Worm (Caenorhabditis elegans): ENCODE measurements around the gene pud-4.

pud-4 gene

ce11 chrV:2326378-2326777 lies at the start of gene pud-4:
Gene pud-4 (plus strand): TSS chrV:2326678.
- TF ChIP-seq C38D4.7 (GFP tag; optimal IDR thresholded peaks at IDR 0.05): no peak
- TF ChIP-seq pros-1 (tag; optimal IDR thresholded peaks at IDR 0.05): no peak
- TF ChIP-seq hlh-8 (tag; optimal IDR thresholded peaks at IDR 0.05): no peak
- TF ChIP-seq sdc-2 (tag; optimal IDR thresholded peaks at IDR 0.05): no peak
- TF ChIP-seq zip-5 (tag; optimal IDR thresholded peaks at IDR 0.05): no peak
- TF ChIP-seq sox-4 (tag; optimal IDR thresholded peaks at IDR 0.05): no peak
- no peak for TF ChIP-seq ceh-2 (tag; optimal IDR thresholded peaks at IDR 0.05)
- no peak for TF ChIP-seq unc-86 (tag; optimal IDR thresholded peaks at IDR 0.05)
- TF ChIP-seq K09A11.1 (tag; optimal IDR thresholded peaks at IDR 0.05; ENCODE audit: insufficient read depth): no peak
- no peak for TF ChIP-seq dmd-4 (tag; optimal IDR thresholded peaks at IDR 0.05; ENCODE audit: borderline replicate concordance)
- no peak for TF ChIP-seq ama-1 (optimal IDR thresholded peaks at IDR 0.05)
- TF ChIP-seq pha-2 (tag; optimal IDR thresholded peaks at IDR 0.05): no peak
- TF ChIP-seq ceh-34 (tag; optimal IDR thresholded peaks at IDR 0.05): no peak
- no peak for TF ChIP-seq elt-2 (tag; optimal IDR thresholded peaks at IDR 0.05)
- TF ChIP-seq fkh-6 (tag; optimal IDR thresholded peaks at IDR 0.05): no peak
- TF ChIP-seq npax-4 (tag; optimal IDR thresholded peaks at IDR 0.05): no peak
- TF ChIP-seq ceh-14 (tag; optimal IDR thresholded peaks at IDR 0.05): no peak
- TF ChIP-seq unc-55 (GFP tag; optimal IDR thresholded peaks at IDR 0.05): no peak
- no peak for TF ChIP-seq Y22D7AL.16 (tag; optimal IDR thresholded peaks at IDR 0.05)

- TF ChIP-seq dve-1 (tag; optimal IDR thresholded peaks at IDR 0.05) (no peak), ceh-18 (tag; optimal IDR thresholded peaks at IDR 0.05) (no peak), che-1 (tag; optimal IDR thresholded peaks at IDR 0.05) (no peak), madf-2 (tag; optimal IDR thresholded peaks at IDR 0.05) (no peak), rnt-1 (tag; optimal IDR thresholded peaks at IDR 0.05) (no peak), zip-5 (tag; optimal IDR thresholded peaks at IDR 0.05) (no peak), odd-2 (tag; optimal IDR thresholded peaks at IDR 0.05) (no peak), nhr-232 (tag; optimal IDR thresholded peaks at IDR 0.05) (no peak)
Measured at ce11 chrV:2277260-2277659, 49.2 kb upstream of the pud-4 start.

ce11 chrV:2278052-2278451 lies 48.4 kb upstream of the pud-4 start, which contains the start of gene nhr-59:
Gene nhr-59 (minus strand): TSS chrV:2278265.
- TF ChIP-seq sdc-2 (tag; optimal IDR thresholded peaks at IDR 0.05): no peak
- no peak for TF ChIP-seq unc-55 (GFP tag; optimal IDR thresholded peaks at IDR 0.05)
- TF ChIP-seq hlh-30 (tag; optimal IDR thresholded peaks at IDR 0.05; ENCODE audit: insufficient read depth): peak; percentile 44
- no peak for TF ChIP-seq eyg-1 (tag; optimal IDR thresholded peaks at IDR 0.05)
- no peak for TF ChIP-seq odd-2 (tag; optimal IDR thresholded peaks at IDR 0.05)

- TF ChIP-seq C08G9.2 (tag; optimal IDR thresholded peaks at IDR 0.05): no peak
- TF ChIP-seq ceh-31 (tag; optimal IDR thresholded peaks at IDR 0.05): peak; percentile 12
- TF ChIP-seq pha-2 (tag; optimal IDR thresholded peaks at IDR 0.05): peak; percentile 7
- peak; percentile 87 for TF ChIP-seq ceh-34 (tag; optimal IDR thresholded peaks at IDR 0.05)
- TF ChIP-seq madf-2 (tag; optimal IDR thresholded peaks at IDR 0.05): no peak
- no peak for TF ChIP-seq lin-11 (tag; optimal IDR thresholded peaks at IDR 0.05)
- peak; percentile 35 for TF ChIP-seq nfya-1 (tag; optimal IDR thresholded peaks at IDR 0.05)
Measured at ce11 chrV:2278543-2278942, 47.9 kb upstream of the pud-4 start, which contains the start of gene fbxa-137. Gene fbxa-137 (plus strand): TSS chrV:2278816.

- TF ChIP-seq ceh-31 (tag; optimal IDR thresholded peaks at IDR 0.05) (peak; percentile 22), ref-2 (tag; optimal IDR thresholded peaks at IDR 0.05) (no peak), nfya-1 (tag; optimal IDR thresholded peaks at IDR 0.05) (peak; percentile 3), hlh-6 (tag; optimal IDR thresholded peaks at IDR 0.05) (no peak), tbx-2 (tag; optimal IDR thresholded peaks at IDR 0.05) (peak; percentile 6), ceh-34 (tag; optimal IDR thresholded peaks at IDR 0.05) (peak; percentile 35), fkh-10 (GFP tag; optimal IDR thresholded peaks at IDR 0.05) (no peak), pax-1 (tag; optimal IDR thresholded peaks at IDR 0.05) (peak; percentile 18), unc-42 (tag; optimal IDR thresholded peaks at IDR 0.05) (peak; percentile 13), ceh-2 (tag; optimal IDR thresholded peaks at IDR 0.05) (peak; percentile 4), dve-1 (tag; optimal IDR thresholded peaks at IDR 0.05) (peak; percentile 29)
Measured at ce11 chrV:2281499-2281898, 45.0 kb upstream of the pud-4 start, which contains the start of gene nhr-228. Gene nhr-228 (plus strand): TSS chrV:2281759.

All from whole organism, late embryonic.